Fruit fly (Drosophila melanogaster) whole organism, wandering third instar larva: Measurements from ENCODE around the gene CG32037.

Source experiments
- Abd-B ChIP-seq: fragments of >200 bp; optimal IDR thresholded peaks from 2 replicates; lab custom pipeline; 2017; ENCODE audit warnings: missing biosample characterization, missing genetic modification characterization
- CG32264 ChIP-seq: fragments of 200-800 bp; sonication (Bioruptor generic); optimal IDR thresholded peaks from 2 replicates; lab custom pipeline; 2016; ENCODE audit warnings: missing biosample characterization, missing genetic modification characterization
- CG9705 ChIP-seq: fragments of 200-800 bp; sonication (Bioruptor generic); optimal IDR thresholded peaks from 2 replicates; lab custom pipeline; 2018; ENCODE audit warnings: missing biosample characterization, mild to moderate bottlenecking, missing genetic modification characterization
- CrebA ChIP-seq: fragments of 200-800 bp; sonication (Bioruptor generic); optimal IDR thresholded peaks from 2 replicates; lab custom pipeline; 2016; ENCODE audit warnings: missing biosample characterization, mild to moderate bottlenecking, missing genetic modification characterization, borderline replicate concordance
- Dfd ChIP-seq: fragments of >200 bp; optimal IDR thresholded peaks from 2 replicates; lab custom pipeline; 2017; ENCODE audit warnings: missing biosample characterization, missing genetic modification characterization
- Dif ChIP-seq: fragments of 200-275, 200-300 bp; sonication (Bioruptor generic); optimal IDR thresholded peaks from 2 replicates; lab custom pipeline; 2018; ENCODE audit warnings: missing biosample characterization, missing genetic modification characterization; ENCODE audit not compliant: partially characterized antibody
- GATAd ChIP-seq: sonication (Bioruptor generic); optimal IDR thresholded peaks from 2 replicates; lab custom pipeline; 2016; ENCODE audit warnings: missing biosample characterization, missing genetic modification characterization
- HLH106 ChIP-seq: fragments of 200-800 bp; optimal IDR thresholded peaks from 3 replicates; lab custom pipeline; 2019; ENCODE audit warnings: missing biosample characterization, mild to moderate bottlenecking, missing genetic modification characterization, moderate library complexity
- Hnf4 ChIP-seq: fragments of 200-800 bp; sonication (Bioruptor generic); optimal IDR thresholded peaks from 2 replicates; lab custom pipeline; 2016; ENCODE audit warnings: missing biosample characterization, mild to moderate bottlenecking, missing genetic modification characterization
- Hr78 ChIP-seq: fragments of >200 bp; optimal IDR thresholded peaks from 2 replicates; lab custom pipeline; 2017; ENCODE audit warnings: missing biosample characterization, missing genetic modification characterization
- Hr83 ChIP-seq: fragments of 200-300 bp; sonication (Bioruptor generic); optimal IDR thresholded peaks from 2 replicates; lab custom pipeline; 2016; ENCODE audit warnings: missing biosample characterization, mild to moderate bottlenecking, missing genetic modification characterization, moderate library complexity; ENCODE audit not compliant: poor library complexity, severe bottlenecking
- Jra ChIP-seq: sonication (Bioruptor generic); optimal IDR thresholded peaks from 2 replicates; lab custom pipeline; 2016; ENCODE audit warnings: missing biosample characterization, missing genetic modification characterization
- Mio ChIP-seq: sonication (Bioruptor generic); optimal IDR thresholded peaks from 2 replicates; lab custom pipeline; 2016; ENCODE audit warnings: missing biosample characterization, missing genetic modification characterization
- Myc ChIP-seq: fragments of >200 bp; optimal IDR thresholded peaks from 2 replicates; lab custom pipeline; 2017
- N ChIP-seq: fragments of >200 bp; optimal IDR thresholded peaks from 2 replicates; lab custom pipeline; 2018; ENCODE audit warnings: missing biosample characterization, missing external identifiers, missing genetic modification characterization
- OdsH ChIP-seq: fragments of 200-800 bp; sonication (Bioruptor generic); optimal IDR thresholded peaks from 2 replicates; lab custom pipeline; 2016; ENCODE audit warnings: missing biosample characterization, mild to moderate bottlenecking, missing genetic modification characterization
- Rel ChIP-seq, 2 experiments: fragments of 200-800 bp; sonication (Bioruptor generic) in 1 of 2; optimal IDR thresholded peaks; 2 replicates in 1 of 2; 3 replicates in 1 of 2; lab custom pipeline; 2016 to 2019; ENCODE audit warnings: mild to moderate bottlenecking in 2 of 2, missing biosample characterization in 2 of 2, missing genetic modification characterization in 2 of 2, moderate library complexity in 1 of 2
- Sp1 ChIP-seq: fragments of 200-800 bp; sonication (Bioruptor generic); optimal IDR thresholded peaks from 3 replicates; lab custom pipeline; 2019; ENCODE audit warnings: missing biosample characterization, mild to moderate bottlenecking, missing genetic modification characterization, moderate library complexity
- Vsx2 ChIP-seq: fragments of 200-300, 225-300 bp; sonication (Bioruptor generic); optimal IDR thresholded peaks from 2 replicates; lab custom pipeline; 2018; ENCODE audit warnings: missing biosample characterization, missing genetic modification characterization; ENCODE audit not compliant: partially characterized antibody
- br ChIP-seq: fragments of 200-800 bp; sonication (Bioruptor generic); optimal IDR thresholded peaks from 2 replicates; lab custom pipeline; 2016; ENCODE audit warnings: missing biosample characterization, missing genetic modification characterization
- brk ChIP-seq: fragments of 200-800 bp; sonication (Bioruptor generic); optimal IDR thresholded peaks from 2 replicates; lab custom pipeline; 2016; ENCODE audit warnings: missing biosample characterization, mild to moderate bottlenecking, missing genetic modification characterization
- dl ChIP-seq, 2 experiments: fragments of 175-275, 200-275 bp in 1 of 2; fragments of 200-275 bp in 1 of 2; sonication (Bioruptor generic); optimal IDR thresholded peaks; lab custom pipeline; 2018; ENCODE audit warnings: mild to moderate bottlenecking in 2 of 2, missing biosample characterization in 2 of 2, missing genetic modification characterization in 2 of 2, moderate library complexity in 2 of 2; ENCODE audit not compliant: partially characterized antibody in 2 of 2, insufficient read depth in 1 of 2
- dmrt93B ChIP-seq: fragments of 200-800 bp; sonication (Bioruptor generic); optimal IDR thresholded peaks from 2 replicates; lab custom pipeline; 2018; ENCODE audit warnings: missing biosample characterization, mild to moderate bottlenecking, missing genetic modification characterization
- dsf ChIP-seq: sonication (Bioruptor generic); optimal IDR thresholded peaks from 2 replicates; lab custom pipeline; 2016; ENCODE audit warnings: missing biosample characterization, missing genetic modification characterization, borderline replicate concordance
- ey ChIP-seq: fragments of 200-800 bp; sonication (Bioruptor generic); optimal IDR thresholded peaks from 2 replicates; lab custom pipeline; 2016; ENCODE audit warnings: missing biosample characterization, missing genetic modification characterization
- foxo ChIP-seq, 2 experiments: fragments of 200-800 bp; sonication (Bioruptor generic); optimal IDR thresholded peaks; 2 replicates in 1 of 2; 3 replicates in 1 of 2; lab custom pipeline; 2016 to 2017; ENCODE audit warnings: missing biosample characterization in 2 of 2, missing genetic modification characterization in 2 of 2
- fru ChIP-seq: fragments of 200-800 bp; sonication (Bioruptor generic); optimal IDR thresholded peaks from 3 replicates; lab custom pipeline; 2016; ENCODE audit warnings: missing biosample characterization, mild to moderate bottlenecking, missing genetic modification characterization
- h ChIP-seq: fragments of 200-800 bp; sonication (Bioruptor generic); optimal IDR thresholded peaks from 3 replicates; lab custom pipeline; 2016; ENCODE audit warnings: missing biosample characterization, mild to moderate bottlenecking, missing genetic modification characterization
- jim ChIP-seq: fragments of 175-275, 200-325 bp; sonication (Bioruptor generic); optimal IDR thresholded peaks from 2 replicates; lab custom pipeline; 2016; ENCODE audit warnings: missing biosample characterization, mild to moderate bottlenecking, missing genetic modification characterization
- lola ChIP-seq: fragments of >200 bp; optimal IDR thresholded peaks from 2 replicates; lab custom pipeline; 2017; ENCODE audit warnings: missing biosample characterization, missing genetic modification characterization
- pan ChIP-seq: fragments of >200 bp; optimal IDR thresholded peaks from 2 replicates; lab custom pipeline; 2017
- psq ChIP-seq: fragments of 200-800 bp; sonication (Bioruptor generic); optimal IDR thresholded peaks from 3 replicates; lab custom pipeline; 2017; ENCODE audit warnings: missing biosample characterization, mild to moderate bottlenecking, missing genetic modification characterization, moderate library complexity
- rgr ChIP-seq: fragments of 200-800 bp; sonication (Bioruptor generic); optimal IDR thresholded peaks from 3 replicates; lab custom pipeline; 2016; ENCODE audit warnings: missing biosample characterization, mild to moderate bottlenecking, missing genetic modification characterization
- sage ChIP-seq: fragments of 200-800 bp; sonication (Bioruptor generic); optimal IDR thresholded peaks from 2 replicates; lab custom pipeline; 2016; ENCODE audit warnings: missing biosample characterization, mild to moderate bottlenecking, missing genetic modification characterization
- sv ChIP-seq: fragments of 200-800 bp; sonication (Bioruptor generic); optimal IDR thresholded peaks from 3 replicates; lab custom pipeline; 2016; ENCODE audit warnings: missing biosample characterization, missing genetic modification characterization
- tai ChIP-seq: sonication (Bioruptor generic); optimal IDR thresholded peaks from 2 replicates; lab custom pipeline; 2016; ENCODE audit warnings: missing biosample characterization, missing genetic modification characterization
- usp ChIP-seq: fragments of >200 bp; optimal IDR thresholded peaks from 2 replicates; lab custom pipeline; 2017; ENCODE audit warnings: missing biosample characterization, missing genetic modification characterization
- woc ChIP-seq: sonication (Bioruptor generic); optimal IDR thresholded peaks from 2 replicates; lab custom pipeline; 2016; ENCODE audit warnings: missing biosample characterization, mild to moderate bottlenecking, missing genetic modification characterization

The CG32037 gene

dm6 chr3L:9505713-9506062, 13.7 kb upstream of the CG32037 start:
- TF ChIP-seq dsf (no peak), lola (GFP tag; lab: Kevin White, UChicago) (no peak), usp (GFP tag; lab: Kevin White, UChicago) (no peak), Abd-B (GFP tag; lab: Kevin White, UChicago) (no peak)

- TF ChIP-seq h (GFP tag; lab: Kevin White, UChicago): no peak
- no peak for TF ChIP-seq dsf
- no peak for TF ChIP-seq sage (GFP tag; lab: Kevin White, UChicago)
- TF ChIP-seq Myc (lab: Kevin White, UChicago): peak; percentile 90
- TF ChIP-seq dmrt93B (GFP tag; lab: Kevin White, UChicago): no peak
- peak; percentile 8 for TF ChIP-seq rgr (GFP tag; lab: Kevin White, UChicago)
- TF ChIP-seq Abd-B (GFP tag; lab: Kevin White, UChicago): no peak
- peak; percentile 42 for TF ChIP-seq tai (GFP tag; lab: Kevin White, UChicago)
- TF ChIP-seq Vsx2 (GFP tag; lab: Kevin White, UChicago): no peak
- no peak for TF ChIP-seq br
- no peak for TF ChIP-seq CG9705 (GFP tag; lab: Kevin White, UChicago)
- no peak for TF ChIP-seq Hr78 (GFP tag; lab: Kevin White, UChicago)
- TF ChIP-seq jim (GFP tag; lab: Kevin White, UChicago): peak; percentile 37
- TF ChIP-seq HLH106: peak; percentile 58
- peak; percentile 65 for TF ChIP-seq Hr83 (GFP tag; lab: Kevin White, UChicago)
- TF ChIP-seq GATAd: no peak
- no peak for TF ChIP-seq sv
- TF ChIP-seq pan (lab: Kevin White, UChicago): no peak
- TF ChIP-seq brk (GFP tag; lab: Kevin White, UChicago): no peak
- TF ChIP-seq Mio: no peak
- TF ChIP-seq CG32264 (GFP tag; lab: Kevin White, UChicago): no peak
- TF ChIP-seq Hnf4 (GFP tag; lab: Kevin White, UChicago): peak; percentile 39
- TF ChIP-seq usp (GFP tag; lab: Kevin White, UChicago): no peak
- no peak for TF ChIP-seq Rel (GFP tag; optimal IDR thresholded peaks at IDR 0.05; lab: Kevin White, UChicago)
- TF ChIP-seq Rel (tag; optimal IDR thresholded peaks at IDR 0.05; lab: Kevin White, UChicago): peak; percentile 49
- TF ChIP-seq lola (GFP tag; lab: Kevin White, UChicago): no peak
- TF ChIP-seq Dfd: no peak
- no peak for TF ChIP-seq dl (GFP tag; optimal IDR thresholded peaks at IDR 0.05; lab: Kevin White, UChicago; ENCODE audit: insufficient read depth in 1 of 2, partially characterized antibody in 2 of 2)
- peak in 1 of 2 experiments; percentile 27 for TF ChIP-seq foxo (GFP tag; optimal IDR thresholded peaks at IDR 0.05; lab: Kevin White, UChicago)
- no peak for TF ChIP-seq psq (GFP tag; lab: Kevin White, UChicago)
- peak; percentile 35 for TF ChIP-seq woc (GFP tag; lab: Kevin White, UChicago)
- TF ChIP-seq Jra (GFP tag; lab: Kevin White, UChicago): peak; percentile 14
- peak; percentile 4 for TF ChIP-seq fru (GFP tag; lab: Kevin White, UChicago)
- TF ChIP-seq CrebA (GFP tag; lab: Kevin White, UChicago): no peak
- peak; percentile 65 for TF ChIP-seq Sp1 (GFP tag; lab: Kevin White, UChicago)
- no peak for TF ChIP-seq N (GFP tag; lab: Kevin White, UChicago)
- no peak for TF ChIP-seq ey (GFP tag; lab: Kevin White, UChicago)
- TF ChIP-seq OdsH (GFP tag; lab: Kevin White, UChicago): no peak
- peak; percentile 27 for TF ChIP-seq Dif (GFP tag; lab: Kevin White, UChicago)
Measured at dm6 chr3L:9505007-9505712, 13.1 kb upstream of the CG32037 start, which contains the start of gene path. TSS of gene path (minus strand) at chr3L:9505328.
